Fruit fly (Drosophila melanogaster): Measurements from ENCODE around the gene fd3F.

DNA sequence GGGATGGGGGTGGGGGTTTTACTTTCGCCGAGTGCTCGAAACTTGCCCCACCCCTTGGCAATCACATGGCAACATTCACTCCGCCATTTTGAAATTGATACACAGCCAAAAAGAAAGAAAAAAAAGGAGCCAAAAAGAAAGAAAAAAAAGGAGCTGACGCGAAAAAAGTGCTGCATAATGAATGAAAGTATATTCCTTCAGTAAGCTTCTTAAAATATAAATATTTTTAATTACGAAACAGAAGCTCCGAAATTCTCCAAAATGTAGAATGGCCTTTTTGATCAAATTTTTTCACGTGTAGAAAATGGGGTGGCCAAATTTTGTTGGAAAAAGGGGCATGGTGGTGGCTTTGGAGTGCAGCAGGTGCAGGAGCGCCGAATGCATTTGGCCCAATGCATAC is 33.9 kb upstream of the fd3F start:
- TF ChIP-seq fd96Ca (GFP tag; IDR thresholded peaks at IDR 0.05) (no peak), rn (GFP tag; IDR thresholded peaks at IDR 0.05) (no peak), CG4496 (GFP tag; IDR thresholded peaks at IDR 0.05) (0 out of 3 replicates have a peak, but pooled peaks have one; percentile 42), EcR (GFP tag; optimal IDR thresholded peaks at IDR 0.05) (no peak), CG32121 (GFP tag; IDR thresholded peaks at IDR 0.05) (peak; percentile 37; the same call in 1 of the 2 replicates), CG14655 (GFP tag; optimal IDR thresholded peaks at IDR 0.05) (peak; percentile 21), CG34367 (tag; optimal IDR thresholded peaks at IDR 0.05) (no peak), CG8301 (tag; optimal IDR thresholded peaks at IDR 0.05) (no peak), D1 (tag; optimal IDR thresholded peaks at IDR 0.05) (no peak), CG13204 (GFP tag; optimal IDR thresholded peaks at IDR 0.05) (no peak), CG8159 (tag; optimal IDR thresholded peaks at IDR 0.05) (peak; percentile 40), CG17806 (tag; optimal IDR thresholded peaks at IDR 0.05) (peak; percentile 38)
